Fruit fly (Drosophila melanogaster) whole organism, embryonic: Measurements from ENCODE around the gene stck.

Source experiments
- Awh ChIP-seq: fragments of 200-800 bp; sonication (Bioruptor generic); IDR thresholded peaks from 2 replicates; pipeline ENCODE4, ENCODE4 v1.3.6; 2022; ENCODE audit warnings: missing biosample characterization, missing genetic modification characterization
- BtbVII ChIP-seq: fragments of 200-800 bp; sonication (Bioruptor generic); optimal IDR thresholded peaks from 3 replicates; lab custom pipeline; 2017; ENCODE audit warnings: missing biosample characterization, mild to moderate bottlenecking, missing genetic modification characterization
- CG10543 ChIP-seq: fragments of 200-800 bp; sonication (Bioruptor generic); optimal IDR thresholded peaks from 3 replicates; lab custom pipeline; 2017; ENCODE audit warnings: missing biosample characterization, mild to moderate bottlenecking, missing genetic modification characterization, moderate library complexity
- CG10654 ChIP-seq: fragments of 200-800 bp; sonication (Bioruptor generic); optimal IDR thresholded peaks from 2 replicates; lab custom pipeline; 2016; ENCODE audit warnings: missing biosample characterization, missing genetic modification characterization
- CG10979 ChIP-seq: fragments of 200-800 bp; sonication (Bioruptor generic); optimal IDR thresholded peaks from 2 replicates; lab custom pipeline; 2018; ENCODE audit warnings: missing biosample characterization, mild to moderate bottlenecking, missing genetic modification characterization, moderate library complexity
- CG13894 ChIP-seq: fragments of 200-800 bp; sonication (Bioruptor generic); optimal IDR thresholded peaks from 3 replicates; lab custom pipeline; 2018; ENCODE audit warnings: missing biosample characterization, mild to moderate bottlenecking, missing genetic modification characterization, moderate library complexity
- CG14860 ChIP-seq: fragments of 200-800 bp; sonication (Bioruptor generic); IDR thresholded peaks from 3 replicates; pipeline ENCODE4 v1.3.6; 2022; ENCODE audit warnings: missing biosample characterization, missing genetic modification characterization; ENCODE audit not compliant: partially characterized antibody
- CG15269 ChIP-seq: fragments of 200-800 bp; sonication (Bioruptor generic); optimal IDR thresholded peaks from 2 replicates; lab custom pipeline; 2018; ENCODE audit warnings: missing biosample characterization, mild to moderate bottlenecking, missing genetic modification characterization, moderate library complexity
- CG15479 ChIP-seq: fragments of 200-800 bp; sonication (Bioruptor generic); optimal IDR thresholded peaks from 3 replicates; lab custom pipeline; 2019; ENCODE audit warnings: missing biosample characterization, mild to moderate bottlenecking, missing genetic modification characterization, moderate library complexity
- CG15601 ChIP-seq: fragments of 200-800 bp; sonication (Bioruptor generic); optimal IDR thresholded peaks from 3 replicates; lab custom pipeline; 2019; ENCODE audit warnings: missing biosample characterization, mild to moderate bottlenecking, missing genetic modification characterization, moderate library complexity
- CG16863 ChIP-seq: fragments of 200-800 bp; sonication (Bioruptor generic); optimal IDR thresholded peaks from 3 replicates; lab custom pipeline; 2016; ENCODE audit warnings: missing biosample characterization, missing genetic modification characterization
- CG32772 ChIP-seq: fragments of 200-800 bp; sonication (Bioruptor generic); IDR thresholded peaks from 2 replicates; pipeline ENCODE4 v1.3.6; 2022; ENCODE audit warnings: missing biosample characterization, missing genetic modification characterization
- CG33213 ChIP-seq: fragments of 200-800 bp; sonication (Bioruptor generic); optimal IDR thresholded peaks from 3 replicates; lab custom pipeline; 2016; ENCODE audit warnings: missing biosample characterization, missing genetic modification characterization
- CG4282 ChIP-seq: fragments of 200-800 bp; sonication (Bioruptor generic); optimal IDR thresholded peaks from 2 replicates; lab custom pipeline; 2016; ENCODE audit warnings: missing biosample characterization, missing genetic modification characterization
- CG43689 ChIP-seq: fragments of 200-800 bp; sonication (Bioruptor generic); IDR thresholded peaks from 2 replicates; pipeline ENCODE4 v1.3.6; 2022; ENCODE audit warnings: missing biosample characterization, missing genetic modification characterization
- CG4404 ChIP-seq: fragments of 200-800 bp; sonication (Bioruptor generic); IDR thresholded peaks from 2 replicates; pipeline ENCODE4 v1.3.6; 2022; ENCODE audit warnings: missing biosample characterization, missing genetic modification characterization
- CG4617 ChIP-seq: fragments of 200-800 bp; sonication (Bioruptor generic); optimal IDR thresholded peaks from 3 replicates; lab custom pipeline; 2016; ENCODE audit warnings: missing biosample characterization, missing genetic modification characterization, borderline replicate concordance
- CG8281 ChIP-seq: fragments of 200-800 bp; sonication (Bioruptor generic); optimal IDR thresholded peaks from 2 replicates; lab custom pipeline; 2018; ENCODE audit warnings: missing biosample characterization, mild to moderate bottlenecking, missing genetic modification characterization, moderate library complexity
- CG9437 ChIP-seq: fragments of 200-800 bp; sonication (Bioruptor generic); optimal IDR thresholded peaks from 2 replicates; lab custom pipeline; 2018; ENCODE audit warnings: missing biosample characterization, mild to moderate bottlenecking, missing genetic modification characterization
- CG9932 ChIP-seq: fragments of 200-800 bp; sonication (Bioruptor generic); IDR thresholded peaks from 2 replicates; pipeline ENCODE4 v1.3.6; 2022; ENCODE audit warnings: missing biosample characterization, missing genetic modification characterization
- Fer3 ChIP-seq: fragments of 200-800 bp; sonication (Bioruptor generic); optimal IDR thresholded peaks from 2 replicates; lab custom pipeline; 2018; ENCODE audit warnings: missing biosample characterization, mild to moderate bottlenecking, missing genetic modification characterization, moderate library complexity
- HLHmδ ChIP-seq: fragments of 200-800 bp; sonication (Bioruptor generic); optimal IDR thresholded peaks from 2 replicates; lab custom pipeline; 2018; ENCODE audit warnings: missing biosample characterization, mild to moderate bottlenecking, missing genetic modification characterization, moderate library complexity
- HmgZ ChIP-seq: fragments of 200-800 bp; sonication (Bioruptor generic); optimal IDR thresholded peaks from 2 replicates; lab custom pipeline; 2018; ENCODE audit warnings: missing biosample characterization, mild to moderate bottlenecking, missing genetic modification characterization
- Hr3 ChIP-seq: fragments of 200-800 bp; sonication (Bioruptor generic); optimal IDR thresholded peaks from 3 replicates; lab custom pipeline; 2016; ENCODE audit warnings: missing biosample characterization, missing genetic modification characterization
- Hsf ChIP-seq: fragments of 200-800 bp; sonication (Bioruptor generic); optimal IDR thresholded peaks from 3 replicates; lab custom pipeline; 2016; ENCODE audit warnings: missing biosample characterization, missing genetic modification characterization
- Med ChIP-seq: fragments of 200-800 bp; sonication (Bioruptor generic); peaks from one replicate; lab custom pipeline; 2016; ENCODE audit warnings: missing biosample characterization, missing genetic modification characterization, mild to moderate bottlenecking, inconsistent platforms, moderate library complexity
- Mrtf ChIP-seq: fragments of 200-800 bp; sonication (Bioruptor generic); IDR thresholded peaks from 3 replicates; pipeline ENCODE4 v1.3.6; 2022; ENCODE audit warnings: missing biosample characterization, missing genetic modification characterization
- Neu2 ChIP-seq: fragments of 200-800 bp; sonication (Bioruptor generic); optimal IDR thresholded peaks from 3 replicates; lab custom pipeline; 2016; ENCODE audit warnings: missing biosample characterization, missing genetic modification characterization, borderline replicate concordance
- Oli ChIP-seq: fragments of 200-800 bp; sonication (Bioruptor generic); optimal IDR thresholded peaks from 2 replicates; lab custom pipeline; 2018; ENCODE audit warnings: missing biosample characterization, mild to moderate bottlenecking, missing genetic modification characterization, moderate library complexity
- Ssrp ChIP-seq: fragments of 200-800 bp; sonication (Bioruptor generic); optimal IDR thresholded peaks from 2 replicates; lab custom pipeline; 2018; ENCODE audit warnings: missing biosample characterization, mild to moderate bottlenecking, missing genetic modification characterization, moderate library complexity
- ac ChIP-seq: fragments of 200-800 bp; sonication (Bioruptor generic); optimal IDR thresholded peaks from 3 replicates; lab custom pipeline; 2017; ENCODE audit warnings: missing biosample characterization, mild to moderate bottlenecking, missing genetic modification characterization
- ara ChIP-seq: fragments of 200-800 bp; sonication (Bioruptor generic); IDR thresholded peaks from 2 replicates; pipeline ENCODE4 v1.3.6; 2022; ENCODE audit warnings: missing biosample characterization, missing genetic modification characterization
- ash1 ChIP-seq: fragments of 200-800 bp; sonication (Bioruptor generic); optimal IDR thresholded peaks from 2 replicates; lab custom pipeline; 2018; ENCODE audit warnings: missing biosample characterization, mild to moderate bottlenecking, missing genetic modification characterization
- az2 ChIP-seq: fragments of 200-800 bp; sonication (Bioruptor generic); optimal IDR thresholded peaks from 3 replicates; lab custom pipeline; 2016; ENCODE audit warnings: missing biosample characterization, missing genetic modification characterization
- chinmo ChIP-seq: fragments of 200-800 bp; sonication (Bioruptor generic); IDR thresholded peaks from 4 replicates; pipeline ENCODE4 v1.3.6; 2022; ENCODE audit warnings: missing biosample characterization, missing genetic modification characterization; ENCODE audit not compliant: partially characterized antibody
- ci ChIP-seq: fragments of 200-800 bp; sonication (Bioruptor generic); IDR thresholded peaks from 3 replicates; pipeline ENCODE4 v1.3.6; 2022; ENCODE audit warnings: missing biosample characterization, missing genetic modification characterization
- danr ChIP-seq: fragments of 200-800 bp; sonication (Bioruptor generic); IDR thresholded peaks from 2 replicates; pipeline ENCODE4 v1.3.6; 2022; ENCODE audit warnings: missing biosample characterization, missing genetic modification characterization
- dimm ChIP-seq: fragments of 200-800 bp; sonication (Bioruptor generic); IDR thresholded peaks from 2 replicates; pipeline ENCODE4 v1.3.6; 2022; ENCODE audit warnings: missing biosample characterization, missing genetic modification characterization
- dysf ChIP-seq: fragments of 200-800 bp; sonication (Bioruptor generic); IDR thresholded peaks from 3 replicates; pipeline ENCODE4 v1.3.6; 2022; ENCODE audit warnings: missing biosample characterization, missing genetic modification characterization
- ewg ChIP-seq: fragments of 200-800 bp; sonication (Bioruptor generic); optimal IDR thresholded peaks from 3 replicates; lab custom pipeline; 2017; ENCODE audit warnings: mild to moderate bottlenecking, missing biosample characterization, missing genetic modification reagents, missing genetic modification characterization
- fd3F ChIP-seq: fragments of 200-800 bp; sonication (Bioruptor generic); optimal IDR thresholded peaks from 2 replicates; lab custom pipeline; 2018; ENCODE audit warnings: missing biosample characterization, mild to moderate bottlenecking, missing genetic modification characterization, moderate library complexity
- fd64A ChIP-seq: fragments of 200-800 bp; sonication (Bioruptor generic); optimal IDR thresholded peaks from 3 replicates; lab custom pipeline; 2018; ENCODE audit warnings: missing biosample characterization, mild to moderate bottlenecking, missing genetic modification characterization
- fd96Cb ChIP-seq: fragments of 200-800 bp; sonication (Bioruptor generic); optimal IDR thresholded peaks from 2 replicates; lab custom pipeline; 2018; ENCODE audit warnings: missing biosample characterization, mild to moderate bottlenecking, missing genetic modification characterization, moderate library complexity
- grau ChIP-seq: fragments of 200-800 bp; optimal IDR thresholded peaks from 3 replicates; lab custom pipeline; 2019; ENCODE audit warnings: missing biosample characterization, mild to moderate bottlenecking, missing genetic modification characterization, moderate library complexity
- klu ChIP-seq: fragments of 200-800 bp; sonication (Bioruptor generic); IDR thresholded peaks from 2 replicates; pipeline ENCODE4 v1.3.6; 2022; ENCODE audit warnings: missing biosample characterization, missing genetic modification characterization
- nerfin-2 ChIP-seq: fragments of 200-800 bp; sonication (Bioruptor generic); IDR thresholded peaks from 2 replicates; pipeline ENCODE4 v1.3.6; 2022; ENCODE audit warnings: missing biosample characterization, missing genetic modification characterization; ENCODE audit not compliant: partially characterized antibody
- rib ChIP-seq: fragments of 200-800 bp; sonication (Bioruptor generic); IDR thresholded peaks from 2 replicates; pipeline ENCODE4 v1.3.6; 2022; ENCODE audit warnings: missing biosample characterization, missing genetic modification characterization
- salm ChIP-seq: fragments of 200-800 bp; sonication (Bioruptor generic); optimal IDR thresholded peaks from 2 replicates; lab custom pipeline; 2018; ENCODE audit warnings: missing biosample characterization, mild to moderate bottlenecking, missing genetic modification characterization
- stc ChIP-seq: fragments of 200-800 bp; sonication (Bioruptor generic); IDR thresholded peaks from 2 replicates; pipeline ENCODE4 v1.3.6; 2022; ENCODE audit warnings: missing biosample characterization, missing genetic modification characterization
- wek ChIP-seq: fragments of 200-800 bp; sonication (Bioruptor generic); optimal IDR thresholded peaks from 3 replicates; lab custom pipeline; 2018; ENCODE audit warnings: missing biosample characterization, mild to moderate bottlenecking, missing genetic modification characterization, moderate library complexity

Gene stck

DNA sequence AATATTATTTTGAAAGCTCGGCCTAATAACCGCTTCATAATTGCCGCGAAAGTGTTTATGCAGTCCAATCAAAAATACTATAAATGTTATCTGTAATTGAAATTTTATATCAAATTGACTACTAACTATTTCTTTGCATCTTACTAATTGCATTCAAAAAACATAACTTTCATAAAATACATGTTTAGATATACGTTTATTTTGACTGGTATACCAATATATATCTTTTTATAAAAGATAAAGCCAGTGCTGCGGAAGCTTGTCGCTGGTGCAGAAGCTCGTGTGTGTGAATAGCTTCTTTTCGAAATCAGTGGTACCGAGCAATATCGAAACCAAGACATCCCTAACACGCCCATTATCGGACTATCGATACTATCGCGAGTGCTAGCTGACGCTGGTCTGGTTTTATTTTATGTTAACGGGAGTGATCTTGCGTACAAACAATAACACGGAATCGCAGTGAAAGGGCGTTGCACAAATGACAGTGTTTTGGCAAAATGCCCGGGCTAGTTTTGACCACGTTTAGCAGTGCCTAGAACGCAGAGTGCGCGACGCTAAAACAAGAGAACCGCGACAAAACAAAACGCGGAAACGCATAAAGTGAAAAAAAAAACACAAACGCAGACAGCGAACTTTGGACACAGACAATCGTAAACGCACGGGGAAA, 7.2 kb upstream of the stck start, which contains the start of gene Atg13 (continued):
- TF ChIP-seq salm (tag; lab: Kevin White, UChicago), result no peak
- no peak for TF ChIP-seq CG15601
- TF ChIP-seq CG4617 (GFP tag; lab: Kevin White, UChicago), result peak; percentile 51
- peak; percentile 18; the same call in 1 of the 2 replicates for TF ChIP-seq CG9932
- TF ChIP-seq Med, result peak; percentile 75
- TF ChIP-seq CG13894 (tag; lab: Kevin White, UChicago), result no peak
- TF ChIP-seq stc, result no peak
- TF ChIP-seq rib (GFP tag; lab: Robert Waterston, UW), result no peak
- no peak for TF ChIP-seq CG15479 (GFP tag; lab: Kevin White, UChicago)
- no peak for TF ChIP-seq BtbVII (GFP tag; lab: Kevin White, UChicago)
- TF ChIP-seq Fer3 (tag; lab: Kevin White, UChicago), result no peak
- TF ChIP-seq ash1 (GFP tag; lab: Kevin White, UChicago), result no peak
- TF ChIP-seq Oli, result no peak
- TF ChIP-seq az2 (GFP tag; lab: Kevin White, UChicago), result peak; percentile 16
- TF ChIP-seq CG15269, result no peak
- no peak for TF ChIP-seq ara
- peak; percentile 57 for TF ChIP-seq wek (GFP tag; lab: Kevin White, UChicago)
- TF ChIP-seq CG8281 (tag; lab: Kevin White, UChicago), result no peak
- TF ChIP-seq fd64A (GFP tag; lab: Kevin White, UChicago), result no peak
- TF ChIP-seq HLHmδ (GFP tag; lab: Kevin White, UChicago), result peak; percentile 45
- TF ChIP-seq CG10654 (GFP tag; lab: Kevin White, UChicago), result no peak
- no peak for TF ChIP-seq dimm (GFP tag; lab: Robert Waterston, UW)
- TF ChIP-seq Hr3 (GFP tag; lab: Kevin White, UChicago), result peak; percentile 35
- TF ChIP-seq dysf, result peak; percentile 27; the same call in 1 of the 3 replicates
- peak; percentile 73; the same call in 2 of the 4 replicates for TF ChIP-seq chinmo
- TF ChIP-seq ewg (GFP tag; lab: Kevin White, UChicago), result no peak
- no peak for TF ChIP-seq CG4404 (GFP tag; lab: Robert Waterston, UW)
- no peak for TF ChIP-seq Mrtf
- TF ChIP-seq CG43689, result no peak
- TF ChIP-seq CG4282 (GFP tag; lab: Kevin White, UChicago), result no peak
- peak; percentile 31 for TF ChIP-seq Hsf (GFP tag; lab: Kevin White, UChicago)
- TF ChIP-seq ac (GFP tag; lab: Kevin White, UChicago), result no peak
- TF ChIP-seq klu, result no peak
- TF ChIP-seq nerfin-2 (GFP tag; lab: Robert Waterston, UW), result peak; percentile 58
- peak; percentile 68 for TF ChIP-seq CG14860 (GFP tag; lab: Robert Waterston, UW)
- TF ChIP-seq danr, result no peak
- no peak for TF ChIP-seq CG10979
- TF ChIP-seq CG32772, result no peak
- peak; percentile 39; the same call in 1 of the 3 replicates for TF ChIP-seq ci
- no peak for TF ChIP-seq CG33213 (GFP tag; lab: Kevin White, UChicago)
- peak; percentile 96 for TF ChIP-seq CG9437 (GFP tag; lab: Kevin White, UChicago)
- TF ChIP-seq Awh (GFP tag; lab: Robert Waterston, UW), result no peak
- TF ChIP-seq fd96Cb (tag; lab: Kevin White, UChicago), result no peak
- TF ChIP-seq Neu2 (GFP tag; lab: Kevin White, UChicago), result no peak
- TF ChIP-seq Ssrp, result peak; percentile 33
- TF ChIP-seq grau (tag; lab: Kevin White, UChicago), result peak; percentile 46
- TF ChIP-seq HmgZ (tag; lab: Kevin White, UChicago), result no peak
- no peak for TF ChIP-seq CG10543
- no peak for TF ChIP-seq fd3F (GFP tag; lab: Kevin White, UChicago)
- TF ChIP-seq CG16863 (GFP tag; lab: Kevin White, UChicago), result no peak
